Worm (Caenorhabditis elegans) whole organism, L1 larva: Measurements from ENCODE around the gene F59F5.5.
A peak's percentile ranks its signal among the peaks of the same experiment; 100 is the strongest.

Experiments
- C16A3.4 ChIP-seq: fragments of 150-350 bp; optimal IDR thresholded peaks from 2 replicates; lab custom pipeline; 2014; ENCODE audit warnings: missing biosample characterization, missing genetic modification characterization
- Y116A8C.19 ChIP-seq: sonication (generic microtip); optimal IDR thresholded peaks from 2 replicates; lab custom pipeline; 2016; ENCODE audit warnings: missing compliant biosample characterization, missing genetic modification characterization, borderline replicate concordance
- aha-1 ChIP-seq: fragments of 150-350 bp; optimal IDR thresholded peaks from 2 replicates; lab custom pipeline; 2014; ENCODE audit warnings: missing biosample characterization, missing genetic modification characterization
- ama-1 ChIP-seq: fragments of 150-350 bp; optimal IDR thresholded peaks from 2 replicates; lab custom pipeline; 2014
- blmp-1 ChIP-seq: fragments of 150-350 bp; optimal IDR thresholded peaks from 2 replicates; lab custom pipeline; 2014; ENCODE audit warnings: missing biosample characterization, missing genetic modification characterization
- ceh-82 ChIP-seq, 3 experiments: fragments of 150-350 bp in 1 of 3; sonication (generic microtip) in 2 of 3; optimal IDR thresholded peaks; 2 replicates each; lab custom pipeline; 2014 to 2017; ENCODE audit warnings: missing biosample characterization in 3 of 3, missing genetic modification characterization in 3 of 3
- ceh-88 ChIP-seq: fragments of 200-800 bp; sonication (Bioruptor generic); IDR thresholded peaks from 2 replicates; pipeline ENCODE4 v1.3.6; 2022; ENCODE audit warnings: missing genetic modification characterization, missing compliant biosample characterization
- dpl-1 ChIP-seq, 3 experiments: fragments of 150-350 bp in 2 of 3; sonication (generic microtip) in 1 of 3; optimal IDR thresholded peaks; 2 replicates each; lab custom pipeline; 2014 to 2017; ENCODE audit warnings: missing biosample characterization in 3 of 3, missing genetic modification characterization in 3 of 3, missing genetic modification reagents in 3 of 3
- efl-1 ChIP-seq, 4 experiments: fragments of 150-350 bp; optimal IDR thresholded peaks in 3 of 4; peaks in 1 of 4; 1 replicate in 1 of 4; 2 replicates in 3 of 4; lab custom pipeline; 2014; ENCODE audit warnings: missing biosample characterization in 2 of 4, missing genetic modification characterization in 2 of 4, missing genetic modification reagents in 2 of 4
- egl-13 ChIP-seq: sonication (generic microtip); optimal IDR thresholded peaks from 2 replicates; lab custom pipeline; 2016; ENCODE audit warnings: missing genotype, missing genetic modification reagents, missing genetic modification characterization, missing compliant biosample characterization
- elt-3 ChIP-seq, 6 experiments: fragments of 150-350 bp in 1 of 6; sonication (generic microtip); optimal IDR thresholded peaks; 2 replicates each; lab custom pipeline; 2017 to 2018; ENCODE audit warnings: missing biosample characterization in 6 of 6, missing genetic modification characterization in 6 of 6, inconsistent platforms in 1 of 6
- ets-5 ChIP-seq: fragments of 200-800 bp; sonication (Bioruptor generic); IDR thresholded peaks from 2 replicates; pipeline ENCODE4 v1.3.6; 2022; ENCODE audit warnings: missing genetic modification characterization, missing compliant biosample characterization
- fkh-4 ChIP-seq: sonication (generic microtip); optimal IDR thresholded peaks from 2 replicates; lab custom pipeline; 2016; ENCODE audit warnings: missing compliant biosample characterization, missing genetic modification characterization, borderline replicate concordance
- fkh-8 ChIP-seq: sonication (generic microtip); optimal IDR thresholded peaks from 2 replicates; lab custom pipeline; 2016; ENCODE audit warnings: mild to moderate bottlenecking, missing genetic modification characterization, missing compliant biosample characterization
- fos-1 ChIP-seq: fragments of 150-350 bp; optimal IDR thresholded peaks from 2 replicates; lab custom pipeline; 2014; ENCODE audit warnings: missing biosample characterization, missing genetic modification characterization
- hpl-2 ChIP-seq: fragments of 150-350 bp; optimal IDR thresholded peaks from 2 replicates; lab custom pipeline; 2014; ENCODE audit warnings: missing biosample characterization, missing genetic modification reagents, missing genetic modification characterization
- irx-1 ChIP-seq: sonication (generic microtip); optimal IDR thresholded peaks from 2 replicates; lab custom pipeline; 2016; ENCODE audit warnings: missing genetic modification characterization, missing compliant biosample characterization
- isw-1 ChIP-seq: fragments of 200-800 bp; sonication (Bioruptor generic); IDR thresholded peaks from 2 replicates; pipeline ENCODE4 v1.3.6; 2022; ENCODE audit warnings: missing genetic modification characterization, missing compliant biosample characterization
- jun-1 ChIP-seq: fragments of 150-350 bp; optimal IDR thresholded peaks from 2 replicates; lab custom pipeline; 2014; ENCODE audit warnings: missing biosample characterization, missing genetic modification reagents, missing genetic modification characterization
- lin-13 ChIP-seq: fragments of 150-350 bp; optimal IDR thresholded peaks from 2 replicates; lab custom pipeline; 2014; ENCODE audit warnings: missing biosample characterization, missing genetic modification reagents, missing genetic modification characterization
- lin-14 ChIP-seq: fragments of 200-800 bp; sonication (Bioruptor generic); optimal IDR thresholded peaks from 2 replicates; lab custom pipeline; 2018; ENCODE audit warnings: mild to moderate bottlenecking, missing genetic modification characterization, moderate library complexity, missing compliant biosample characterization
- lin-15B ChIP-seq: fragments of 150-350 bp; sonication (generic microtip); optimal IDR thresholded peaks from 3 replicates; lab custom pipeline; 2014; ENCODE audit warnings: missing biosample characterization, missing genetic modification characterization
- lin-35 ChIP-seq, 2 experiments: fragments of 150-350 bp; optimal IDR thresholded peaks; 2 replicates each; lab custom pipeline; 2014; ENCODE audit warnings: missing biosample characterization in 2 of 2, missing genetic modification characterization in 2 of 2, missing genetic modification reagents in 2 of 2
- lin-39 ChIP-seq: fragments of 150-350 bp; optimal IDR thresholded peaks from 2 replicates; lab custom pipeline; 2014; ENCODE audit warnings: missing biosample characterization, missing genetic modification reagents, missing genetic modification characterization
- lsy-2 ChIP-seq, 2 experiments: fragments of 150-350 bp; optimal IDR thresholded peaks; 2 replicates each; lab custom pipeline; 2014; ENCODE audit warnings: missing biosample characterization in 2 of 2, missing genetic modification characterization in 2 of 2
- mdl-1 ChIP-seq, 2 experiments: fragments of 150-350 bp; optimal IDR thresholded peaks; 2 replicates each; lab custom pipeline; 2014 to 2017; ENCODE audit warnings: missing biosample characterization in 2 of 2, missing genetic modification characterization in 2 of 2, inconsistent platforms in 1 of 2
- mep-1 ChIP-seq: fragments of 150-350 bp; optimal IDR thresholded peaks from 2 replicates; lab custom pipeline; 2014; ENCODE audit warnings: missing biosample characterization, missing genetic modification characterization
- nhr-19 ChIP-seq: fragments of 200-800 bp; sonication (Bioruptor generic); conservative IDR thresholded peaks from 2 replicates; pipeline ENCODE4 v1.3.6; 2022; ENCODE audit warnings: missing genetic modification characterization, missing compliant biosample characterization
- nhr-20 ChIP-seq: sonication (generic microtip); optimal IDR thresholded peaks from 2 replicates; lab custom pipeline; 2016; ENCODE audit warnings: mild to moderate bottlenecking, missing genetic modification characterization, missing compliant biosample characterization
- nhr-237 ChIP-seq: fragments of 150-350 bp; optimal IDR thresholded peaks from 2 replicates; lab custom pipeline; 2014; ENCODE audit warnings: missing biosample characterization, missing genetic modification characterization
- nhr-28 ChIP-seq: fragments of 150-350 bp; optimal IDR thresholded peaks from 2 replicates; lab custom pipeline; 2014; ENCODE audit warnings: missing biosample characterization, missing genetic modification characterization
- nhr-47 ChIP-seq: sonication (generic microtip); optimal IDR thresholded peaks from 2 replicates; lab custom pipeline; 2016; ENCODE audit warnings: mild to moderate bottlenecking, missing genetic modification characterization, moderate library complexity, missing compliant biosample characterization
- nhr-71 ChIP-seq: sonication (generic microtip); optimal IDR thresholded peaks from 2 replicates; lab custom pipeline; 2016; ENCODE audit warnings: mild to moderate bottlenecking, missing genetic modification characterization, moderate library complexity, missing compliant biosample characterization
- nhr-77 ChIP-seq: fragments of 150-350 bp; optimal IDR thresholded peaks from 2 replicates; lab custom pipeline; 2014; ENCODE audit warnings: missing biosample characterization, missing genetic modification characterization
- nhr-85 ChIP-seq: sonication (generic microtip); peaks from one replicate; lab custom pipeline; 2016; ENCODE audit warnings: missing genetic modification characterization, inconsistent platforms, missing compliant biosample characterization
- nhr-90 ChIP-seq: sonication (generic microtip); optimal IDR thresholded peaks from 2 replicates; lab custom pipeline; 2016; ENCODE audit warnings: mild to moderate bottlenecking, missing genetic modification characterization, missing compliant biosample characterization; ENCODE audit not compliant: poor library complexity
- pag-3 ChIP-seq: sonication (generic microtip); optimal IDR thresholded peaks from 2 replicates; lab custom pipeline; 2017; ENCODE audit warnings: missing genetic modification characterization, mild to moderate bottlenecking, missing compliant biosample characterization, antibody characterized with exemption, borderline replicate concordance; ENCODE audit not compliant: insufficient read depth
- skn-1 ChIP-seq: fragments of 150-350 bp; optimal IDR thresholded peaks from 2 replicates; lab custom pipeline; 2014; ENCODE audit warnings: missing biosample characterization, missing genetic modification characterization
- snpc-4 ChIP-seq: fragments of 150-350 bp; optimal IDR thresholded peaks from 2 replicates; lab custom pipeline; 2014; ENCODE audit warnings: missing biosample characterization, missing genetic modification characterization
- snu-23 ChIP-seq: sonication (generic microtip); optimal IDR thresholded peaks from 2 replicates; lab custom pipeline; 2016; ENCODE audit warnings: missing genetic modification characterization, missing compliant biosample characterization
- swsn-7 ChIP-seq: sonication (generic microtip); optimal IDR thresholded peaks from 2 replicates; lab custom pipeline; 2016; ENCODE audit warnings: missing genetic modification characterization, missing compliant biosample characterization
- unc-98 ChIP-seq: fragments of 200-800 bp; sonication (Bioruptor generic); IDR thresholded peaks from 2 replicates; pipeline ENCODE4 v1.3.6; 2022; ENCODE audit warnings: missing genetic modification characterization, missing compliant biosample characterization
- vab-15 ChIP-seq: sonication (generic microtip); optimal IDR thresholded peaks from 2 replicates; lab custom pipeline; 2017; ENCODE audit warnings: missing genotype, mild to moderate bottlenecking, missing genetic modification characterization, missing compliant biosample characterization
- xbp-1 ChIP-seq: sonication (generic microtip); optimal IDR thresholded peaks from 2 replicates; lab custom pipeline; 2016; ENCODE audit warnings: missing genetic modification characterization, missing compliant biosample characterization
- zag-1 ChIP-seq: fragments of 150-350 bp; optimal IDR thresholded peaks from 2 replicates; lab custom pipeline; 2014; ENCODE audit warnings: missing biosample characterization, missing genetic modification characterization
- zip-4 ChIP-seq: fragments of 200-800 bp; sonication (Bioruptor generic); optimal IDR thresholded peaks from 2 replicates; lab custom pipeline; 2018; ENCODE audit warnings: mild to moderate bottlenecking, missing genetic modification characterization, moderate library complexity, missing compliant biosample characterization
- ztf-4 ChIP-seq: fragments of 150-350 bp; optimal IDR thresholded peaks from 2 replicates; lab custom pipeline; 2014; ENCODE audit warnings: missing biosample characterization, missing genetic modification characterization

Gene F59F5.5

ce11 chrX:10576410-10576809 lies 30.6 kb downstream of the F59F5.5 start:
- TF ChIP-seq zip-4 (GFP tag; lab: Kevin White, UChicago) = peak; percentile 98
- peak; percentile 46 for TF ChIP-seq fkh-8 (tag; lab: Kevin White, UChicago)
- TF ChIP-seq lin-39 (tag; lab: Kevin White, UChicago) = no peak
- peak; percentile 69 for TF ChIP-seq snu-23 (GFP tag; lab: Kevin White, UChicago)
- TF ChIP-seq lin-13 (GFP tag; lab: Kevin White, UChicago) = peak; percentile 58
- peak; percentile 33 to 60 (median 53) for TF ChIP-seq dpl-1 (GFP tag; optimal IDR thresholded peaks at IDR 0.05; lab: Kevin White, UChicago)
- no peak for TF ChIP-seq unc-98 (GFP tag; lab: Robert Waterston, UW)
- peak in 1 of 2 experiments; percentile 12 for TF ChIP-seq mdl-1 (tag; optimal IDR thresholded peaks at IDR 0.05; lab: Kevin White, UChicago)
- TF ChIP-seq nhr-77 (tag; lab: Kevin White, UChicago) = peak; percentile 6
- peak; percentile 16 for TF ChIP-seq pag-3 (tag; lab: Kevin White, UChicago)
- peak; percentile 41 for TF ChIP-seq lin-15B (tag; lab: Kevin White, UChicago)
- no peak for TF ChIP-seq Y116A8C.19 (tag; lab: Kevin White, UChicago)
- peak; percentile 73 for TF ChIP-seq nhr-71
- TF ChIP-seq C16A3.4 (tag; lab: Kevin White, UChicago) = peak; percentile 74
- TF ChIP-seq irx-1 (tag; lab: Kevin White, UChicago) = peak; percentile 52
- no peak for TF ChIP-seq ama-1 (lab: Kevin White, UChicago)
- peak; percentile 51 for TF ChIP-seq snpc-4 (tag; lab: Kevin White, UChicago)
- TF ChIP-seq ceh-88 = no peak
- no peak for TF ChIP-seq fkh-4
- peak; percentile 36 for TF ChIP-seq nhr-90 (tag; lab: Kevin White, UChicago)
- peak; percentile 55 for TF ChIP-seq hpl-2 (GFP tag; lab: Kevin White, UChicago)
- peak; percentile 49 for TF ChIP-seq nhr-20 (tag; lab: Kevin White, UChicago)
- no peak for TF ChIP-seq zag-1 (tag; lab: Kevin White, UChicago)
- TF ChIP-seq lsy-2 (tag; optimal IDR thresholded peaks at IDR 0.05; lab: Kevin White, UChicago) = peak; percentile 50 to 81
- no peak for TF ChIP-seq nhr-28 (tag; lab: Kevin White, UChicago)
- peak; percentile 21; the same call in 1 of the 2 replicates for TF ChIP-seq isw-1 (GFP tag; lab: Robert Waterston, UW)
- TF ChIP-seq ceh-82 (tag; optimal IDR thresholded peaks at IDR 0.05; lab: Kevin White, UChicago) = peak; percentile 22 to 76 (median 66)
- TF ChIP-seq elt-3 (tag; optimal IDR thresholded peaks at IDR 0.05; lab: Kevin White, UChicago) = peak in 2 of 6 experiments; percentile 60 to 70
- peak; percentile 80 for TF ChIP-seq skn-1
- peak; percentile 70 for TF ChIP-seq nhr-237 (tag; lab: Kevin White, UChicago)
- peak; percentile 36 to 78 for TF ChIP-seq lin-35 (GFP tag; optimal IDR thresholded peaks at IDR 0.05; lab: Kevin White, UChicago)
- peak; percentile 85 for TF ChIP-seq lin-14 (GFP tag; lab: Kevin White, UChicago)
- peak in 1 of 2 experiments; percentile 69 for TF ChIP-seq efl-1 (optimal IDR thresholded peaks at IDR 0.05; lab: Kevin White, UChicago)
- TF ChIP-seq efl-1 (GFP tag; optimal IDR thresholded peaks at IDR 0.05 in 1 of 2; lab: Kevin White, UChicago) = peak; percentile 51 to 91
- peak; percentile 59 for TF ChIP-seq nhr-47
- TF ChIP-seq aha-1 (tag; lab: Kevin White, UChicago) = no peak
- no peak for TF ChIP-seq egl-13 (tag; lab: Kevin White, UChicago)
- TF ChIP-seq jun-1 (tag; lab: Kevin White, UChicago) = peak; percentile 79
- TF ChIP-seq mep-1 (tag; lab: Kevin White, UChicago) = peak; percentile 46
- TF ChIP-seq swsn-7 = peak; percentile 48
- peak; percentile 60 for TF ChIP-seq fos-1
- TF ChIP-seq nhr-19 (GFP tag; lab: Robert Waterston, UW) = peak; percentile 24
- TF ChIP-seq nhr-85 = peak; percentile 47
- TF ChIP-seq blmp-1 (tag; lab: Kevin White, UChicago) = peak; percentile 63
- TF ChIP-seq xbp-1 = peak; percentile 60
- no peak for TF ChIP-seq ztf-4 (tag; lab: Kevin White, UChicago)
- no peak for TF ChIP-seq ets-5 (GFP tag; lab: Robert Waterston, UW)
- peak; percentile 52 for TF ChIP-seq vab-15
